Worm (Caenorhabditis elegans): ENCODE measurements around the gene C45B11.2.

DNA sequence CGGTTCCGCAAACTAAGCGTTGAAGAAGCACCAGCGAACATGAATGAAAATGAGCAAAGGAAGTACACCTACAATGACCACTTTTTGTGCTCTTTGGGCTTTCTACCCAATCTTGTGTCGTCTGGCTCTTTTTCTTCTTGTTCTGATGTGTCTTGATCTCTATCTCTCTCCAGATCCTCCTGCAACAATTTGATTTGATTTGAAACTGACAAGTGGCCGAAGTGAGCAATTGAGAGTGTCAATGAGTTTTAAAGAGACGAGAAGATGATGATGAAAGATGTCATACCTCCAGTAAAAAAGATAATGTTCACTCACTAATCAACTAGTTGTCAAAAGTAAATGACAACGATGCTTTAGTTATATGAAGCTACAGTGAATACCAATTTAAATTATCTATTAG is 7.8 kb upstream of the C45B11.2 start, which contains the start of gene pptr-2:
- TF ChIP-seq aptf-3 (GFP tag; IDR thresholded peaks at IDR 0.05) (no peak), hlh-26 (GFP tag; conservative IDR thresholded peaks at IDR 0.05) (no peak), lin-35 (GFP tag; optimal IDR thresholded peaks at IDR 0.05) (no peak), ama-1 (optimal IDR thresholded peaks at IDR 0.05) (no peak), ama-1 (GFP tag; optimal IDR thresholded peaks at IDR 0.05) (no peak), chd-7 (tag; optimal IDR thresholded peaks at IDR 0.05) (no peak), F39B2.1 (GFP tag; IDR thresholded peaks at IDR 0.05) (no peak), ztf-22 (GFP tag; optimal IDR thresholded peaks at IDR 0.05) (no peak), attf-3 (GFP tag; conservative IDR thresholded peaks at IDR 0.05) (no peak)

Measured in whole organism, young adult.